Worm (Caenorhabditis elegans) whole organism, early embryonic: ENCODE data around the gene C06H2.7.

Source experiments
- aly-1 ChIP-seq: sonication (generic microtip); optimal IDR thresholded peaks from 2 replicates; lab custom pipeline; 2016; ENCODE audit warnings: missing genetic modification characterization, missing compliant biosample characterization
- ceh-36 ChIP-seq: sonication (generic microtip); optimal IDR thresholded peaks from 2 replicates; lab custom pipeline; 2016; ENCODE audit warnings: missing genetic modification characterization, inconsistent platforms, missing compliant biosample characterization
- pes-1 ChIP-seq: fragments of 200-800 bp; sonication (Bioruptor generic); IDR thresholded peaks from 2 replicates; pipeline ENCODE4 v1.3.6; 2022; ENCODE audit warnings: missing genetic modification reagents, missing genetic modification characterization, missing compliant biosample characterization

ce11 chrV:11172667-11173066 is 28.1 kb upstream of the C06H2.7 start:
- TF ChIP-seq pes-1 (GFP tag; lab: Robert Waterston, UW) (no peak), ceh-36 (no peak), aly-1 (no peak)
